Worm (Caenorhabditis elegans): Measurements from ENCODE around the gene srlf-30.
A peak's percentile ranks its signal among the peaks of the same experiment; 100 is the strongest.

Gene srlf-30

DNA sequence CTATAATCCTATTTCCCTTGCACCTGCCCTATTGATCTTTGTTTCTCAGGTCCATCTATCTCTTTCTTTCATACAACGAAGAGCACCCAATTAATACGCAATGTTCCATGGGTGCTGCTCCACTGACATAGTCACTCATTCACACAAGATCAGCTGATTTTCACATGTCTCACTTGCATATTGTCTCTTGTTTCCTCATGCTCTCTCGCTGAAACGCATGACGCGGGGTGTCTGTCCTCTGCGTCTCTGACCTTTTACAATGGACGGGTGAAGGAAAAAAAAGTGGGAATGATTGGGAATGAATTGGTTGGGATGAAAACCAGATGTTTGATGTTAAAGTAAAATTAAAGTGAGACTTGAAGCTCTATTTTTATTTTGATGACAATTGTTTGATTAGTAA lies 35.2 kb downstream of the srlf-30 start (continued):
- TF ChIP-seq F44E2.7 (GFP tag; IDR thresholded peaks at IDR 0.05) (no peak), hif-1 (tag; optimal IDR thresholded peaks at IDR 0.05) (peak in 1 of 2 experiments; percentile 62), jun-1 (tag; optimal IDR thresholded peaks at IDR 0.05) (no peak), egl-43 (GFP tag; IDR thresholded peaks at IDR 0.05) (peak; percentile 73; the same call in 1 of the 2 replicates), pqm-1 (tag; optimal IDR thresholded peaks at IDR 0.05) (no peak), D1046.2 (GFP tag; IDR thresholded peaks at IDR 0.05) (no peak), attf-4 (tag; optimal IDR thresholded peaks at IDR 0.05) (peak; percentile 62), hlh-11 (tag; optimal IDR thresholded peaks at IDR 0.05) (peak; percentile 99), ceh-20 (GFP tag; IDR thresholded peaks at IDR 0.05) (peak; percentile 91), mxl-3 (GFP tag; optimal IDR thresholded peaks at IDR 0.05) (peak; percentile 80), unc-130 (GFP tag; optimal IDR thresholded peaks at IDR 0.05) (no peak), tag-97 (GFP tag; IDR thresholded peaks at IDR 0.05) (no peak), unc-39 (tag; optimal IDR thresholded peaks at IDR 0.05) (no peak), snpc-4 (tag; optimal IDR thresholded peaks at IDR 0.05) (no peak), tra-1 (GFP tag; IDR thresholded peaks at IDR 0.05) (peak; percentile 84), nhr-77 (tag; optimal IDR thresholded peaks at IDR 0.05) (peak; percentile 75), nhr-76 (tag; optimal IDR thresholded peaks at IDR 0.05) (no peak), nhr-111 (GFP tag; optimal IDR thresholded peaks at IDR 0.05) (no peak), aha-1 (tag) (peak; percentile 75), dve-1 (tag; optimal IDR thresholded peaks at IDR 0.05; ENCODE audit: insufficient read depth) (peak; percentile 79), spr-1 (tag; optimal IDR thresholded peaks at IDR 0.05) (no peak)

DNA sequence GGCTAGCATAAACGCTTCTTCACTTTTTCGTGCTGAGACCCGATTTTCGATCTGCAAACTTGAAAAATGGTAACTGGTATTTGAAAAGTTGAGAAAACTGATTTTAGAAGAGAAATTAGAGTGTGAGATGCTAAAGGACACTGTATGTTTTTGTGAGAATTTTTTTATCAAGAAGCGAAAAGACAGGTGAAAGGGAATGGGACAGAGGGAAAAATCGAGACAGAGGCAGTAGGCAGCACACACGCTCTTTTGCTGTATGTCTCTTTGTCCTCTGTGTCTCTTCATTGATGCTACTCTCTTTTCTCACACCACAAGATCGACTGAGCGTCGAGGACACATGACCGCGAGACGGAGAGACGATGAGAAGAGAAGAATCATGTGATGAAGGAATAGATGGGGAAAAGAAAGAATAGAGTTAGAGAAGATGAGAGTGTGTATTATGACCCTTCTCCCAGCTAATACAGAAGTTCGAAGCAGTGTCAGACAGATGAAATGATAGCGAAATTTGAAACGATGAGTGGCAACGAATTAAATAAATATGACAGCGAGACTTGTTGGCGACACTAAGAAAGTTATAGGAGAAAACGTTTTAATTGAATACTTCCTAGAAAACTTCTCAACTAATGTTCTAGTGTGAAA lies 35.8 kb downstream of the srlf-30 start, which contains the start of gene lgg-2:
Gene lgg-2, minus strand, starts transcription at position 51 of the 639 bp plus-strand sequence.
- TF ChIP-seq arid-1 (GFP tag; conservative IDR thresholded peaks at IDR 0.05) (peak; percentile 69; the same call in 1 of the 2 replicates), egl-27 (tag; optimal IDR thresholded peaks at IDR 0.05) (no peak), Y105C5A.15 (GFP tag; IDR thresholded peaks at IDR 0.05) (peak; percentile 58; the same call in 1 of the 2 replicates), zip-2 (tag; optimal IDR thresholded peaks at IDR 0.05) (no peak), daf-19 (GFP tag; conservative IDR thresholded peaks at IDR 0.05) (no peak), lin-38 (GFP tag; IDR thresholded peaks at IDR 0.05) (peak; percentile 73), nhr-42 (GFP tag; IDR thresholded peaks at IDR 0.05) (peak; percentile 87), dmd-8 (GFP tag; IDR thresholded peaks at IDR 0.05) (no peak), F44E2.7 (GFP tag; IDR thresholded peaks at IDR 0.05) (no peak), zfp-2 (tag; optimal IDR thresholded peaks at IDR 0.05) (peak; percentile 39), fos-1 (tag; optimal IDR thresholded peaks at IDR 0.05) (no peak), saeg-2 (GFP tag; IDR thresholded peaks at IDR 0.05) (peak; percentile 89), tag-97 (GFP tag; IDR thresholded peaks at IDR 0.05) (no peak), ztf-7 (tag; optimal IDR thresholded peaks at IDR 0.05) (peak; percentile 85), sdz-12 (GFP tag; optimal IDR thresholded peaks at IDR 0.05) (no peak), madf-5 (GFP tag; IDR thresholded peaks at IDR 0.05) (no peak), daf-8 (GFP tag; IDR thresholded peaks at IDR 0.05) (no peak), mdt-29 (GFP tag; IDR thresholded peaks at IDR 0.05) (peak; percentile 93), nhr-28 (tag; optimal IDR thresholded peaks at IDR 0.05) (peak; percentile 96), gei-8 (GFP tag; optimal IDR thresholded peaks at IDR 0.05) (peak; percentile 75), skn-1 (tag; optimal IDR thresholded peaks at IDR 0.05) (no peak), ces-1 (GFP tag; optimal IDR thresholded peaks at IDR 0.05) (no peak), ama-1 (optimal IDR thresholded peaks at IDR 0.05) (peak; percentile 19), nhr-25 (tag; optimal IDR thresholded peaks at IDR 0.05; ENCODE audit: borderline replicate concordance, insufficient read depth) (peak; percentile 86), ZK546.5 (tag; optimal IDR thresholded peaks at IDR 0.05) (no peak), ceh-44 (GFP tag; IDR thresholded peaks at IDR 0.05) (no peak), spr-3 (GFP tag; optimal IDR thresholded peaks at IDR 0.05) (no peak), fkh-10 (GFP tag; optimal IDR thresholded peaks at IDR 0.05) (peak; percentile 47), mep-1 (tag; optimal IDR thresholded peaks at IDR 0.05) (peak; percentile 97), lir-3 (tag; optimal IDR thresholded peaks at IDR 0.05) (no peak), php-3 (GFP tag; IDR thresholded peaks at IDR 0.05) (0 out of 2 replicates have a peak, but pooled peaks have one; percentile 55), duxl-1 (tag; optimal IDR thresholded peaks at IDR 0.05; ENCODE audit: poor library complexity) (peak; percentile 69)

All from whole organism, L4 larva.